Fruit fly (Drosophila melanogaster): Measurements from ENCODE around the gene Hsp68.

The Hsp68 gene

dm6 chr3R:24006449-24007159, 50.5 kb downstream of the Hsp68 start (continued):
- no peak for TF ChIP-seq Lpt (GFP tag; optimal IDR thresholded peaks at IDR 0.05)
- TF ChIP-seq fd59A (GFP tag; optimal IDR thresholded peaks at IDR 0.05) = no peak
- TF ChIP-seq Sox14 (GFP tag; optimal IDR thresholded peaks at IDR 0.05) = peak; percentile 54
- peak; percentile 55 for TF ChIP-seq CG8119 (GFP tag; IDR thresholded peaks at IDR 0.05)
- TF ChIP-seq Eip78C (GFP tag) = peak; percentile 84
- no peak for TF ChIP-seq Hr38 (GFP tag; optimal IDR thresholded peaks at IDR 0.05)
- peak; percentile 10 for TF ChIP-seq CG3919 (GFP tag; optimal IDR thresholded peaks at IDR 0.05)
- TF ChIP-seq Sox15 (GFP tag; optimal IDR thresholded peaks at IDR 0.05) = no peak
- no peak for TF ChIP-seq CG3032 (tag; optimal IDR thresholded peaks at IDR 0.05)
- peak; percentile 47 for TF ChIP-seq OdsH (GFP tag; optimal IDR thresholded peaks at IDR 0.05)
- peak; percentile 1 for TF ChIP-seq Smox (GFP tag; optimal IDR thresholded peaks at IDR 0.05)
- peak; percentile 9 for TF ChIP-seq vri (GFP tag; optimal IDR thresholded peaks at IDR 0.05)
- TF ChIP-seq cyc (GFP tag; optimal IDR thresholded peaks at IDR 0.05) = no peak
- peak; percentile 80 for TF ChIP-seq svp (GFP tag)
- TF ChIP-seq CG8319 (GFP tag; optimal IDR thresholded peaks at IDR 0.05) = no peak
- peak; percentile 54 for TF ChIP-seq eg (GFP tag; IDR thresholded peaks at IDR 0.05)
- peak; percentile 22 for TF ChIP-seq CG16779 (tag; optimal IDR thresholded peaks at IDR 0.05)
- TF ChIP-seq salr (GFP tag; optimal IDR thresholded peaks at IDR 0.05) = no peak
- peak; percentile 24 for TF ChIP-seq net (GFP tag; optimal IDR thresholded peaks at IDR 0.05)
- TF ChIP-seq CG1621 (tag; optimal IDR thresholded peaks at IDR 0.05) = no peak
- no peak for TF ChIP-seq CG7368 (GFP tag; optimal IDR thresholded peaks at IDR 0.05)
- TF ChIP-seq CG34406 (GFP tag; optimal IDR thresholded peaks at IDR 0.05) = no peak
- peak; percentile 8 for TF ChIP-seq CG6792 (GFP tag; optimal IDR thresholded peaks at IDR 0.05)
- peak; percentile 17 for TF ChIP-seq CG6854 (GFP tag; optimal IDR thresholded peaks at IDR 0.05)

All from whole organism, prepupa.